Fruit fly (Drosophila melanogaster) S2 (cell line): ENCODE results near the gene CRMP.

Experiments
- CG8478 ChIP-seq: fragments of >200 bp; optimal IDR thresholded peaks from 2 replicates; lab custom pipeline; 2018
- CTCF ChIP-seq, 2 experiments: fragments of >200 bp; optimal IDR thresholded peaks; 2 replicates each; lab custom pipeline; 2018

- TF ChIP-seq CG8478, result no peak
- TF ChIP-seq CTCF (optimal IDR thresholded peaks at IDR 0.05; lab: Kevin White, UChicago), result no peak
Measured at dm6 chr3R:5573883-5574282, 3.0 kb downstream of the CRMP start.
